Worm (Caenorhabditis elegans) whole organism, L1 larva: ENCODE measurements around the gene acr-12.

ENCODE experiments used
- F16B12.6 ChIP-seq: fragments of 150-350 bp; optimal IDR thresholded peaks from 2 replicates; lab custom pipeline; 2014; ENCODE audit warnings: missing biosample characterization, missing genetic modification characterization
- Y116A8C.19 ChIP-seq: sonication (generic microtip); optimal IDR thresholded peaks from 2 replicates; lab custom pipeline; 2016; ENCODE audit warnings: missing compliant biosample characterization, missing genetic modification characterization, borderline replicate concordance
- ama-1 ChIP-seq: fragments of 150-350 bp; optimal IDR thresholded peaks from 2 replicates; lab custom pipeline; 2014
- blmp-1 ChIP-seq: fragments of 150-350 bp; optimal IDR thresholded peaks from 2 replicates; lab custom pipeline; 2014; ENCODE audit warnings: missing biosample characterization, missing genetic modification characterization
- ceh-90 ChIP-seq: sonication (generic microtip); optimal IDR thresholded peaks from 2 replicates; lab custom pipeline; 2016; ENCODE audit warnings: missing genetic modification characterization, missing compliant biosample characterization
- dpl-1 ChIP-seq, 3 experiments: fragments of 150-350 bp in 2 of 3; sonication (generic microtip) in 1 of 3; optimal IDR thresholded peaks; 2 replicates each; lab custom pipeline; 2014 to 2017; ENCODE audit warnings: missing biosample characterization in 3 of 3, missing genetic modification characterization in 3 of 3, missing genetic modification reagents in 3 of 3
- dsc-1 ChIP-seq: sonication (generic microtip); optimal IDR thresholded peaks from 2 replicates; lab custom pipeline; 2016; ENCODE audit warnings: mild to moderate bottlenecking, missing genetic modification characterization, missing compliant biosample characterization
- efl-1 ChIP-seq, 4 experiments: fragments of 150-350 bp; optimal IDR thresholded peaks in 3 of 4; peaks in 1 of 4; 1 replicate in 1 of 4; 2 replicates in 3 of 4; lab custom pipeline; 2014; ENCODE audit warnings: missing biosample characterization in 2 of 4, missing genetic modification characterization in 2 of 4, missing genetic modification reagents in 2 of 4
- egl-13 ChIP-seq: sonication (generic microtip); optimal IDR thresholded peaks from 2 replicates; lab custom pipeline; 2016; ENCODE audit warnings: missing genotype, missing genetic modification reagents, missing genetic modification characterization, missing compliant biosample characterization
- egl-27 ChIP-seq, 2 experiments: fragments of 150-350 bp in 1 of 2; sonication (generic microtip); optimal IDR thresholded peaks; 3 replicates each; lab custom pipeline; 2017 to 2018; ENCODE audit warnings: missing biosample characterization in 2 of 2, missing genetic modification characterization in 2 of 2, missing genetic modification reagents in 2 of 2
- elt-3 ChIP-seq, 6 experiments: fragments of 150-350 bp in 1 of 6; sonication (generic microtip); optimal IDR thresholded peaks; 2 replicates each; lab custom pipeline; 2017 to 2018; ENCODE audit warnings: missing biosample characterization in 6 of 6, missing genetic modification characterization in 6 of 6, inconsistent platforms in 1 of 6
- ets-5 ChIP-seq: fragments of 200-800 bp; sonication (Bioruptor generic); IDR thresholded peaks from 2 replicates; pipeline ENCODE4 v1.3.6; 2022; ENCODE audit warnings: missing genetic modification characterization, missing compliant biosample characterization
- fkh-8 ChIP-seq: sonication (generic microtip); optimal IDR thresholded peaks from 2 replicates; lab custom pipeline; 2016; ENCODE audit warnings: mild to moderate bottlenecking, missing genetic modification characterization, missing compliant biosample characterization
- fos-1 ChIP-seq: fragments of 150-350 bp; optimal IDR thresholded peaks from 2 replicates; lab custom pipeline; 2014; ENCODE audit warnings: missing biosample characterization, missing genetic modification characterization
- grh-1 ChIP-seq: fragments of 200-800 bp; sonication (Bioruptor generic); IDR thresholded peaks from 2 replicates; pipeline ENCODE4 v1.3.6; 2022; ENCODE audit warnings: missing genetic modification reagents, missing genetic modification characterization, missing compliant biosample characterization
- hlh-17 ChIP-seq: fragments of 200-800 bp; sonication (Bioruptor generic); optimal IDR thresholded peaks from 2 replicates; lab custom pipeline; 2018; ENCODE audit warnings: missing genetic modification characterization, mild to moderate bottlenecking, missing compliant biosample characterization, moderate library complexity, borderline replicate concordance
- hlh-4 ChIP-seq: sonication (generic microtip); optimal IDR thresholded peaks from 2 replicates; lab custom pipeline; 2016; ENCODE audit warnings: mild to moderate bottlenecking, missing genetic modification characterization, missing compliant biosample characterization
- hpl-2 ChIP-seq: fragments of 150-350 bp; optimal IDR thresholded peaks from 2 replicates; lab custom pipeline; 2014; ENCODE audit warnings: missing biosample characterization, missing genetic modification reagents, missing genetic modification characterization
- irx-1 ChIP-seq: sonication (generic microtip); optimal IDR thresholded peaks from 2 replicates; lab custom pipeline; 2016; ENCODE audit warnings: missing genetic modification characterization, missing compliant biosample characterization
- isw-1 ChIP-seq: fragments of 200-800 bp; sonication (Bioruptor generic); IDR thresholded peaks from 2 replicates; pipeline ENCODE4 v1.3.6; 2022; ENCODE audit warnings: missing genetic modification characterization, missing compliant biosample characterization
- lin-13 ChIP-seq: fragments of 150-350 bp; optimal IDR thresholded peaks from 2 replicates; lab custom pipeline; 2014; ENCODE audit warnings: missing biosample characterization, missing genetic modification reagents, missing genetic modification characterization
- lin-14 ChIP-seq: fragments of 200-800 bp; sonication (Bioruptor generic); optimal IDR thresholded peaks from 2 replicates; lab custom pipeline; 2018; ENCODE audit warnings: mild to moderate bottlenecking, missing genetic modification characterization, moderate library complexity, missing compliant biosample characterization
- lin-35 ChIP-seq, 2 experiments: fragments of 150-350 bp; optimal IDR thresholded peaks; 2 replicates each; lab custom pipeline; 2014; ENCODE audit warnings: missing biosample characterization in 2 of 2, missing genetic modification characterization in 2 of 2, missing genetic modification reagents in 2 of 2
- lin-39 ChIP-seq: fragments of 150-350 bp; optimal IDR thresholded peaks from 2 replicates; lab custom pipeline; 2014; ENCODE audit warnings: missing biosample characterization, missing genetic modification reagents, missing genetic modification characterization
- lir-3 ChIP-seq: sonication (generic microtip); optimal IDR thresholded peaks from 2 replicates; lab custom pipeline; 2016; ENCODE audit warnings: mild to moderate bottlenecking, missing genetic modification characterization, moderate library complexity, missing compliant biosample characterization; ENCODE audit not compliant: poor library complexity
- lsy-2 ChIP-seq, 2 experiments: fragments of 150-350 bp; optimal IDR thresholded peaks; 2 replicates each; lab custom pipeline; 2014; ENCODE audit warnings: missing biosample characterization in 2 of 2, missing genetic modification characterization in 2 of 2
- mab-9 ChIP-seq: fragments of 200-800 bp; sonication (Bioruptor generic); IDR thresholded peaks from 2 replicates; pipeline ENCODE4 v1.3.6; 2022; ENCODE audit warnings: missing genetic modification reagents, missing genetic modification characterization, missing compliant biosample characterization
- mep-1 ChIP-seq: fragments of 150-350 bp; optimal IDR thresholded peaks from 2 replicates; lab custom pipeline; 2014; ENCODE audit warnings: missing biosample characterization, missing genetic modification characterization
- nhr-11 ChIP-seq: fragments of 150-350 bp; optimal IDR thresholded peaks from 2 replicates; lab custom pipeline; 2014; ENCODE audit warnings: missing biosample characterization, missing genetic modification characterization
- nhr-19 ChIP-seq: fragments of 200-800 bp; sonication (Bioruptor generic); conservative IDR thresholded peaks from 2 replicates; pipeline ENCODE4 v1.3.6; 2022; ENCODE audit warnings: missing genetic modification characterization, missing compliant biosample characterization
- nhr-20 ChIP-seq: sonication (generic microtip); optimal IDR thresholded peaks from 2 replicates; lab custom pipeline; 2016; ENCODE audit warnings: mild to moderate bottlenecking, missing genetic modification characterization, missing compliant biosample characterization
- nhr-237 ChIP-seq: fragments of 150-350 bp; optimal IDR thresholded peaks from 2 replicates; lab custom pipeline; 2014; ENCODE audit warnings: missing biosample characterization, missing genetic modification characterization
- nhr-28 ChIP-seq: fragments of 150-350 bp; optimal IDR thresholded peaks from 2 replicates; lab custom pipeline; 2014; ENCODE audit warnings: missing biosample characterization, missing genetic modification characterization
- nhr-47 ChIP-seq: sonication (generic microtip); optimal IDR thresholded peaks from 2 replicates; lab custom pipeline; 2016; ENCODE audit warnings: mild to moderate bottlenecking, missing genetic modification characterization, moderate library complexity, missing compliant biosample characterization
- nhr-71 ChIP-seq: sonication (generic microtip); optimal IDR thresholded peaks from 2 replicates; lab custom pipeline; 2016; ENCODE audit warnings: mild to moderate bottlenecking, missing genetic modification characterization, moderate library complexity, missing compliant biosample characterization
- nhr-76 ChIP-seq: sonication (generic microtip); optimal IDR thresholded peaks from 2 replicates; lab custom pipeline; 2017; ENCODE audit warnings: missing biosample characterization, missing genetic modification characterization
- nhr-84 ChIP-seq: sonication (generic microtip); optimal IDR thresholded peaks from 2 replicates; lab custom pipeline; 2017; ENCODE audit warnings: missing biosample characterization, missing genetic modification characterization
- nhr-90 ChIP-seq: sonication (generic microtip); optimal IDR thresholded peaks from 2 replicates; lab custom pipeline; 2016; ENCODE audit warnings: mild to moderate bottlenecking, missing genetic modification characterization, missing compliant biosample characterization; ENCODE audit not compliant: poor library complexity
- pax-3 ChIP-seq: fragments of 200-800 bp; sonication (Bioruptor generic); optimal IDR thresholded peaks from 2 replicates; lab custom pipeline; 2018; ENCODE audit warnings: mild to moderate bottlenecking, missing genetic modification characterization, moderate library complexity, missing compliant biosample characterization
- skn-1 ChIP-seq: fragments of 150-350 bp; optimal IDR thresholded peaks from 2 replicates; lab custom pipeline; 2014; ENCODE audit warnings: missing biosample characterization, missing genetic modification characterization
- snu-23 ChIP-seq: sonication (generic microtip); optimal IDR thresholded peaks from 2 replicates; lab custom pipeline; 2016; ENCODE audit warnings: missing genetic modification characterization, missing compliant biosample characterization
- tlp-1 ChIP-seq: fragments of 150-350 bp; optimal IDR thresholded peaks from 2 replicates; lab custom pipeline; 2014; ENCODE audit warnings: missing biosample characterization, missing genetic modification characterization
- unc-130 ChIP-seq: fragments of 150-350 bp; optimal IDR thresholded peaks from 2 replicates; lab custom pipeline; 2017; ENCODE audit warnings: missing biosample characterization, missing genetic modification characterization, inconsistent platforms
- unc-30 ChIP-seq: sonication (generic microtip); optimal IDR thresholded peaks from 2 replicates; lab custom pipeline; 2017; ENCODE audit warnings: missing biosample characterization, missing genetic modification characterization
- unc-86 ChIP-seq: sonication (generic microtip); optimal IDR thresholded peaks from 2 replicates; lab custom pipeline; 2016; ENCODE audit warnings: missing genetic modification characterization, missing compliant biosample characterization
- vab-15 ChIP-seq: sonication (generic microtip); optimal IDR thresholded peaks from 2 replicates; lab custom pipeline; 2017; ENCODE audit warnings: missing genotype, mild to moderate bottlenecking, missing genetic modification characterization, missing compliant biosample characterization
- xbp-1 ChIP-seq: sonication (generic microtip); optimal IDR thresholded peaks from 2 replicates; lab custom pipeline; 2016; ENCODE audit warnings: missing genetic modification characterization, missing compliant biosample characterization
- zag-1 ChIP-seq: fragments of 150-350 bp; optimal IDR thresholded peaks from 2 replicates; lab custom pipeline; 2014; ENCODE audit warnings: missing biosample characterization, missing genetic modification characterization
- zip-4 ChIP-seq: fragments of 200-800 bp; sonication (Bioruptor generic); optimal IDR thresholded peaks from 2 replicates; lab custom pipeline; 2018; ENCODE audit warnings: mild to moderate bottlenecking, missing genetic modification characterization, moderate library complexity, missing compliant biosample characterization

Gene acr-12

DNA sequence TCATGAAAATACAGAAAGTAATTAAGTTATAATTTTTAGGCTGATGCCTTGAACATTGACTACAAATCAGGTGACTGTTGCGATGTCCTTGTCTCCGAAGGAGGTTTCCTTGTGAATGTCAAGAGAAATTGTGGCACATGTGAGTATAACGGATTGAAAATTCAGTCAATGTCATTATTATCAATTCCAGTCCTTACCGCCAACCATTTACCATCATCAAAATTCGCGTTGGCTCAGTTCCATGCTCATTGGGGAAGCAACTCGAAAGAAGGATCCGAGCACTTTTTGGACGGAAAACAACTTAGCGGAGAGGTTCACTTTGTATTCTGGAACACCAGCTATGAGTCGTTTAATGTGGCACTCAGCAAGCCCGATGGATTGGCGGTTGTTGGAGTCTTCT lies 10.7 kb downstream of the acr-12 start:
- TF ChIP-seq lsy-2 (tag; optimal IDR thresholded peaks at IDR 0.05; lab: Kevin White, UChicago), result peak in 1 of 2 experiments; percentile 2
- no peak for TF ChIP-seq hlh-4 (tag; lab: Kevin White, UChicago)
- TF ChIP-seq lin-35 (GFP tag; optimal IDR thresholded peaks at IDR 0.05; lab: Kevin White, UChicago), result peak in 1 of 2 experiments; percentile 8

DNA sequence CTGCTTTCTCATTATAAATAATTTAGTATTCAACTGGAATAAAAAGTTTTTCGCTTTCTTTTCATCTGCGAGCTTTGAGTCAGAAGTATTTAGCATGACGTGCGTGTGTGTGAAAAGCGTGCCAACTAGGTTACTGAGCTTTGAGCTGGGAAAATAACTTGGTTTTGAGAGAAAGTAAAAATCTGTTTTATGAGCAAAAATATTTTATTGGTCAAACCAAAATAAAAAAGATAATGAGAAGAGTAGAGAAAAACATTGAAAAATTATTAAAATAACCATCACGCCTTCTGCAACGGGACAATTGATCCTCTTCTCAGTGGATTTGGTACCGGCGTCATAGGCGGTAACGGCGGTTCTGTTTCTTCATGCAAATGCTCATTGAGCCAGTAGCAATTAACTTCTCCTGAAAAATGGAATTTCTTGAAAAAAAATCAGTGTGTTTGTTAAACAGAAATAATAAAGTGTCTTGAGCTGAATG lies 11.9 kb downstream of the acr-12 start:
- TF ChIP-seq nhr-90 (tag; lab: Kevin White, UChicago) (peak; percentile 22), egl-27 (tag; optimal IDR thresholded peaks at IDR 0.05; lab: Kevin White, UChicago) (no peak), lsy-2 (tag; optimal IDR thresholded peaks at IDR 0.05; lab: Kevin White, UChicago) (peak in 1 of 2 experiments; percentile 50), nhr-20 (tag; lab: Kevin White, UChicago) (peak; percentile 23), nhr-237 (tag; lab: Kevin White, UChicago) (no peak), unc-130 (tag; lab: Kevin White, UChicago) (no peak), skn-1 (tag; lab: Kevin White, UChicago) (no peak), lin-39 (tag; lab: Kevin White, UChicago) (no peak), nhr-71 (tag; lab: Kevin White, UChicago) (peak; percentile 12), zag-1 (no peak), dsc-1 (no peak), elt-3 (tag; optimal IDR thresholded peaks at IDR 0.05; lab: Kevin White, UChicago) (peak in 1 of 6 experiments; percentile 60), hlh-4 (tag; lab: Kevin White, UChicago) (no peak), zip-4 (GFP tag; lab: Kevin White, UChicago) (no peak), nhr-47 (tag; lab: Kevin White, UChicago) (peak; percentile 42), unc-30 (tag; lab: Kevin White, UChicago) (no peak), hpl-2 (GFP tag; lab: Kevin White, UChicago) (no peak), tlp-1 (no peak), fos-1 (no peak), lin-14 (peak; percentile 39), nhr-11 (tag; lab: Kevin White, UChicago) (no peak), lin-13 (no peak), nhr-19 (GFP tag; lab: Robert Waterston, UW) (no peak), xbp-1 (tag; lab: Kevin White, UChicago) (no peak), Y116A8C.19 (tag; lab: Kevin White, UChicago) (no peak), ama-1 (lab: Kevin White, UChicago) (peak; percentile 68), F16B12.6 (tag; lab: Kevin White, UChicago) (no peak), isw-1 (GFP tag; lab: Robert Waterston, UW) (no peak), dpl-1 (GFP tag; optimal IDR thresholded peaks at IDR 0.05; lab: Kevin White, UChicago) (no peak), mab-9 (no peak), grh-1 (GFP tag; lab: Robert Waterston, UW) (no peak), mep-1 (tag; lab: Kevin White, UChicago) (no peak), efl-1 (optimal IDR thresholded peaks at IDR 0.05; lab: Kevin White, UChicago) (no peak), efl-1 (GFP tag; optimal IDR thresholded peaks at IDR 0.05 in 1 of 2; lab: Kevin White, UChicago) (peak in 1 of 2 experiments; percentile 73), nhr-84 (tag; lab: Kevin White, UChicago) (no peak), egl-13 (tag; lab: Kevin White, UChicago) (peak; percentile 32), ceh-90 (no peak), nhr-28 (tag; lab: Kevin White, UChicago) (no peak), fkh-8 (tag; lab: Kevin White, UChicago) (no peak), lir-3 (tag; lab: Kevin White, UChicago) (no peak), ets-5 (GFP tag; lab: Robert Waterston, UW) (no peak), irx-1 (no peak), lin-35 (GFP tag; optimal IDR thresholded peaks at IDR 0.05; lab: Kevin White, UChicago) (no peak), hlh-17 (GFP tag; lab: Kevin White, UChicago) (no peak), unc-86 (peak; percentile 33), blmp-1 (peak; percentile 26), pax-3 (no peak), vab-15 (tag; lab: Kevin White, UChicago) (no peak), snu-23 (GFP tag; lab: Kevin White, UChicago) (no peak), nhr-76 (tag; lab: Kevin White, UChicago) (no peak)
